Worm (Caenorhabditis elegans): ENCODE data around the gene col-118.

col-118 gene

ce11 chrIV:8845922-8846321 lies 2.1 kb upstream of the col-118 start:
- TF ChIP-seq cog-1 (tag; optimal IDR thresholded peaks at IDR 0.05) (no peak), flt-1 (GFP tag; IDR thresholded peaks at IDR 0.05) (no peak), med-1 (GFP tag; optimal IDR thresholded peaks at IDR 0.05; ENCODE audit: insufficient read depth) (no peak), T22C8.4 (GFP tag; IDR thresholded peaks at IDR 0.05) (no peak), ztf-23 (GFP tag; IDR thresholded peaks at IDR 0.05) (no peak), ref-1 (GFP tag; conservative IDR thresholded peaks at IDR 0.05) (no peak), ztf-29 (GFP tag; IDR thresholded peaks at IDR 0.05) (no peak), klf-2 (GFP tag; conservative IDR thresholded peaks at IDR 0.05) (no peak)

ce11 chrIV:8848983-8849382 lies 965 bp downstream of the col-118 start:
- TF ChIP-seq flt-1 (GFP tag; IDR thresholded peaks at IDR 0.05): no peak
- TF ChIP-seq tab-1 (GFP tag; IDR thresholded peaks at IDR 0.05): no peak
- TF ChIP-seq ztf-23 (GFP tag; IDR thresholded peaks at IDR 0.05): no peak
- TF ChIP-seq ref-1 (GFP tag; conservative IDR thresholded peaks at IDR 0.05): no peak

- TF ChIP-seq cog-1 (tag; optimal IDR thresholded peaks at IDR 0.05) (no peak), ref-1 (GFP tag; conservative IDR thresholded peaks at IDR 0.05) (no peak), ztf-23 (GFP tag; IDR thresholded peaks at IDR 0.05) (no peak), ztf-29 (GFP tag; IDR thresholded peaks at IDR 0.05) (no peak), tab-1 (GFP tag; IDR thresholded peaks at IDR 0.05) (no peak), flt-1 (GFP tag; IDR thresholded peaks at IDR 0.05) (no peak)
These were observed 2.8 kb downstream of the col-118 start for ce11 chrIV:8850807-8851206.

- TF ChIP-seq med-1 (GFP tag; optimal IDR thresholded peaks at IDR 0.05; ENCODE audit: insufficient read depth) (no peak), cog-1 (tag; optimal IDR thresholded peaks at IDR 0.05) (no peak), ztf-29 (GFP tag; IDR thresholded peaks at IDR 0.05) (no peak), flt-1 (GFP tag; IDR thresholded peaks at IDR 0.05) (no peak), ref-1 (GFP tag; conservative IDR thresholded peaks at IDR 0.05) (no peak), T22C8.4 (GFP tag; IDR thresholded peaks at IDR 0.05) (no peak), tab-1 (GFP tag; IDR thresholded peaks at IDR 0.05) (no peak)
These were observed 4.2 kb downstream of the col-118 start, which contains the start of gene alp-1 for ce11 chrIV:8852194-8852593. Gene alp-1 (plus strand): TSS chrIV:8852494.

- TF ChIP-seq klf-2 (GFP tag; conservative IDR thresholded peaks at IDR 0.05): no peak
- TF ChIP-seq ztf-29 (GFP tag; IDR thresholded peaks at IDR 0.05): no peak
- TF ChIP-seq cog-1 (tag; optimal IDR thresholded peaks at IDR 0.05): no peak
- TF ChIP-seq ztf-23 (GFP tag; IDR thresholded peaks at IDR 0.05): no peak
- no peak for TF ChIP-seq flt-1 (GFP tag; IDR thresholded peaks at IDR 0.05)
- no peak for TF ChIP-seq tab-1 (GFP tag; IDR thresholded peaks at IDR 0.05)
- TF ChIP-seq T22C8.4 (GFP tag; IDR thresholded peaks at IDR 0.05): no peak
- no peak for TF ChIP-seq ref-1 (GFP tag; conservative IDR thresholded peaks at IDR 0.05)
- TF ChIP-seq med-1 (GFP tag; optimal IDR thresholded peaks at IDR 0.05; ENCODE audit: insufficient read depth): no peak
These were observed 5.3 kb downstream of the col-118 start for ce11 chrIV:8853301-8853700.

ce11 chrIV:8855963-8856362 lies 7.9 kb downstream of the col-118 start, which contains the start of gene T11B7.5:
Gene T11B7.5 (minus strand): TSS chrIV:8856063.
- no peak for TF ChIP-seq ztf-29 (GFP tag; IDR thresholded peaks at IDR 0.05)
- TF ChIP-seq klf-2 (GFP tag; conservative IDR thresholded peaks at IDR 0.05): no peak
- TF ChIP-seq ztf-23 (GFP tag; IDR thresholded peaks at IDR 0.05): no peak

ce11 chrIV:8864672-8865071 lies 16.7 kb downstream of the col-118 start:
- TF ChIP-seq tab-1 (GFP tag; IDR thresholded peaks at IDR 0.05) (no peak), ztf-23 (GFP tag; IDR thresholded peaks at IDR 0.05) (no peak), ztf-29 (GFP tag; IDR thresholded peaks at IDR 0.05) (no peak), T22C8.4 (GFP tag; IDR thresholded peaks at IDR 0.05) (no peak), cog-1 (tag; optimal IDR thresholded peaks at IDR 0.05) (no peak), klf-2 (GFP tag; conservative IDR thresholded peaks at IDR 0.05) (no peak), ref-1 (GFP tag; conservative IDR thresholded peaks at IDR 0.05) (no peak), med-1 (GFP tag; optimal IDR thresholded peaks at IDR 0.05; ENCODE audit: insufficient read depth) (no peak), flt-1 (GFP tag; IDR thresholded peaks at IDR 0.05) (no peak)

ce11 chrIV:8865343-8865742 lies 17.3 kb downstream of the col-118 start, which contains the start of gene C09G9.1:
Gene C09G9.1 (minus strand): TSS chrIV:8865485.
- TF ChIP-seq flt-1 (GFP tag; IDR thresholded peaks at IDR 0.05): no peak
- no peak for TF ChIP-seq klf-2 (GFP tag; conservative IDR thresholded peaks at IDR 0.05)
- TF ChIP-seq ztf-23 (GFP tag; IDR thresholded peaks at IDR 0.05): no peak
- TF ChIP-seq cog-1 (tag; optimal IDR thresholded peaks at IDR 0.05): no peak
- no peak for TF ChIP-seq med-1 (GFP tag; optimal IDR thresholded peaks at IDR 0.05; ENCODE audit: insufficient read depth)
- TF ChIP-seq T22C8.4 (GFP tag; IDR thresholded peaks at IDR 0.05): no peak
- TF ChIP-seq ztf-29 (GFP tag; IDR thresholded peaks at IDR 0.05): no peak
- no peak for TF ChIP-seq tab-1 (GFP tag; IDR thresholded peaks at IDR 0.05)
- no peak for TF ChIP-seq ref-1 (GFP tag; conservative IDR thresholded peaks at IDR 0.05)

ce11 chrIV:8866092-8866491 lies 18.1 kb downstream of the col-118 start:
- TF ChIP-seq cog-1 (tag; optimal IDR thresholded peaks at IDR 0.05) (no peak), klf-2 (GFP tag; conservative IDR thresholded peaks at IDR 0.05) (no peak), flt-1 (GFP tag; IDR thresholded peaks at IDR 0.05) (no peak), ref-1 (GFP tag; conservative IDR thresholded peaks at IDR 0.05) (no peak), ztf-29 (GFP tag; IDR thresholded peaks at IDR 0.05) (no peak)

- TF ChIP-seq klf-2 (GFP tag; conservative IDR thresholded peaks at IDR 0.05) (no peak), tab-1 (GFP tag; IDR thresholded peaks at IDR 0.05) (no peak), ztf-23 (GFP tag; IDR thresholded peaks at IDR 0.05) (no peak), T22C8.4 (GFP tag; IDR thresholded peaks at IDR 0.05) (no peak), flt-1 (GFP tag; IDR thresholded peaks at IDR 0.05) (no peak), ref-1 (GFP tag; conservative IDR thresholded peaks at IDR 0.05) (no peak), cog-1 (tag; optimal IDR thresholded peaks at IDR 0.05) (no peak), ztf-29 (GFP tag; IDR thresholded peaks at IDR 0.05) (no peak), med-1 (GFP tag; optimal IDR thresholded peaks at IDR 0.05; ENCODE audit: insufficient read depth) (no peak)
These were observed 19.5 kb downstream of the col-118 start for ce11 chrIV:8867562-8867961.

- no peak for TF ChIP-seq ref-1 (GFP tag; conservative IDR thresholded peaks at IDR 0.05)
- TF ChIP-seq tab-1 (GFP tag; IDR thresholded peaks at IDR 0.05): no peak
- no peak for TF ChIP-seq med-1 (GFP tag; optimal IDR thresholded peaks at IDR 0.05; ENCODE audit: insufficient read depth)
- no peak for TF ChIP-seq cog-1 (tag; optimal IDR thresholded peaks at IDR 0.05)
- TF ChIP-seq ztf-29 (GFP tag; IDR thresholded peaks at IDR 0.05): no peak
- no peak for TF ChIP-seq T22C8.4 (GFP tag; IDR thresholded peaks at IDR 0.05)
- no peak for TF ChIP-seq flt-1 (GFP tag; IDR thresholded peaks at IDR 0.05)
- TF ChIP-seq klf-2 (GFP tag; conservative IDR thresholded peaks at IDR 0.05): no peak
- no peak for TF ChIP-seq ztf-23 (GFP tag; IDR thresholded peaks at IDR 0.05)
These were observed 21.6 kb downstream of the col-118 start, which contains the start of gene npp-23 for ce11 chrIV:8869624-8870023. Gene npp-23 (minus strand): TSS chrIV:8869679.
